Fruit fly (Drosophila melanogaster) whole organism, embryonic: ENCODE data around the gene mei-218.

Experiments
- CG10565 ChIP-seq: fragments of 200-800 bp; sonication (Bioruptor generic); optimal IDR thresholded peaks from 3 replicates; lab custom pipeline; 2016; ENCODE audit warnings: missing biosample characterization, mild to moderate bottlenecking, missing genetic modification characterization
- CG12071 ChIP-seq: fragments of 200-800 bp; sonication (Bioruptor generic); optimal IDR thresholded peaks from 3 replicates; lab custom pipeline; 2018; ENCODE audit warnings: missing biosample characterization, mild to moderate bottlenecking, missing genetic modification characterization
- CG12769 ChIP-seq: fragments of 200-800 bp; sonication (Bioruptor generic); optimal IDR thresholded peaks from 2 replicates; lab custom pipeline; 2019; ENCODE audit warnings: missing biosample characterization, mild to moderate bottlenecking, missing genetic modification characterization, moderate library complexity
- CG14710 ChIP-seq: fragments of 200-800 bp; sonication (Bioruptor generic); optimal IDR thresholded peaks from 3 replicates; lab custom pipeline; 2019; ENCODE audit warnings: missing biosample characterization, mild to moderate bottlenecking, missing genetic modification characterization, moderate library complexity
- CG15073 ChIP-seq: fragments of 200-800 bp; sonication (Bioruptor generic); optimal IDR thresholded peaks from 2 replicates; lab custom pipeline; 2016; ENCODE audit warnings: missing biosample characterization, missing genetic modification characterization
- CG15601 ChIP-seq: fragments of 200-800 bp; sonication (Bioruptor generic); optimal IDR thresholded peaks from 3 replicates; lab custom pipeline; 2019; ENCODE audit warnings: missing biosample characterization, mild to moderate bottlenecking, missing genetic modification characterization, moderate library complexity
- CG16813 ChIP-seq: fragments of 200-800 bp; sonication (Bioruptor generic); IDR thresholded peaks from 3 replicates; pipeline ENCODE4 v1.3.6; 2022; ENCODE audit warnings: missing biosample characterization, missing genetic modification characterization; ENCODE audit not compliant: partially characterized antibody
- CG17829 ChIP-seq: fragments of 200-800 bp; optimal IDR thresholded peaks from 2 replicates; lab custom pipeline; 2019; ENCODE audit warnings: missing biosample characterization, mild to moderate bottlenecking, missing genetic modification characterization, moderate library complexity
- CG18599 ChIP-seq: fragments of 200-800 bp; sonication (Bioruptor generic); optimal IDR thresholded peaks from 3 replicates; lab custom pipeline; 2017; ENCODE audit warnings: missing biosample characterization, missing genetic modification characterization, mild to moderate bottlenecking, moderate library complexity, missing genetic modification reagents
- CG3726 ChIP-seq: fragments of 200-800 bp; sonication (Bioruptor generic); IDR thresholded peaks from 3 replicates; pipeline ENCODE4, ENCODE4 v1.3.6; 2022; ENCODE audit warnings: missing biosample characterization, missing genetic modification characterization
- CG3838 ChIP-seq: fragments of 200-800 bp; sonication (Bioruptor generic); optimal IDR thresholded peaks from 3 replicates; lab custom pipeline; 2016; ENCODE audit warnings: missing biosample characterization, missing genetic modification characterization
- CG42726 ChIP-seq: fragments of 200-800 bp; sonication (Bioruptor generic); IDR thresholded peaks from 2 replicates; pipeline ENCODE4 v1.3.6; 2022; ENCODE audit warnings: missing biosample characterization, missing genetic modification characterization; ENCODE audit not compliant: partially characterized antibody
- CG4360 ChIP-seq: fragments of 200-800 bp; sonication (Bioruptor generic); IDR thresholded peaks from 2 replicates; pipeline ENCODE4 v1.3.6; 2022; ENCODE audit warnings: missing biosample characterization, missing genetic modification characterization
- CG4424 ChIP-seq: fragments of 200-800 bp; sonication (Bioruptor generic); optimal IDR thresholded peaks from 3 replicates; lab custom pipeline; 2016; ENCODE audit warnings: missing biosample characterization, missing genetic modification characterization
- CG4854 ChIP-seq: fragments of 200-800 bp; sonication (Bioruptor generic); optimal IDR thresholded peaks from 2 replicates; lab custom pipeline; 2016; ENCODE audit warnings: missing biosample characterization, missing genetic modification characterization, inconsistent platforms
- CG5245 ChIP-seq: fragments of 200-800 bp; sonication (Bioruptor generic); optimal IDR thresholded peaks from 3 replicates; lab custom pipeline; 2016; ENCODE audit warnings: missing biosample characterization, missing genetic modification characterization
- CG6254 ChIP-seq: fragments of 200-800 bp; sonication (Bioruptor generic); optimal IDR thresholded peaks from 3 replicates; lab custom pipeline; 2017; ENCODE audit warnings: mild to moderate bottlenecking, missing biosample characterization, missing genetic modification reagents, missing genetic modification characterization
- CG9215 ChIP-seq: fragments of 200-800 bp; sonication (Bioruptor generic); IDR thresholded peaks from 2 replicates; pipeline ENCODE4 v1.3.6; 2022; ENCODE audit warnings: missing biosample characterization, missing genetic modification characterization
- Dip2 ChIP-seq: fragments of 200-800 bp; sonication (Bioruptor generic); IDR thresholded peaks from 2 replicates; pipeline ENCODE4 v1.3.6; 2022; ENCODE audit warnings: missing biosample characterization, missing genetic modification characterization
- Ets97D ChIP-seq: fragments of 200-800 bp; sonication (Bioruptor generic); optimal IDR thresholded peaks from 3 replicates; lab custom pipeline; 2016; ENCODE audit warnings: missing biosample characterization, missing genetic modification characterization
- GATAe ChIP-seq: fragments of 200-800 bp; sonication (Bioruptor generic); conservative IDR thresholded peaks from 2 replicates; pipeline ENCODE4 v1.3.6; 2022; ENCODE audit warnings: missing biosample characterization, missing genetic modification characterization
- HLH3B ChIP-seq: fragments of 200-800 bp; sonication (Bioruptor generic); IDR thresholded peaks from 2 replicates; pipeline ENCODE4 v1.3.6; 2022; ENCODE audit warnings: missing biosample characterization, missing genetic modification characterization
- Hmr ChIP-seq: fragments of 200-800 bp; sonication (Bioruptor generic); optimal IDR thresholded peaks from 3 replicates; lab custom pipeline; 2017; ENCODE audit warnings: mild to moderate bottlenecking, missing biosample characterization, missing genetic modification reagents, missing genetic modification characterization
- Meics ChIP-seq: fragments of 200-800 bp; sonication (Bioruptor generic); optimal IDR thresholded peaks from 2 replicates; lab custom pipeline; 2017; ENCODE audit warnings: missing biosample characterization, mild to moderate bottlenecking, missing genetic modification characterization
- Nf-YA ChIP-seq: fragments of 200-800 bp; sonication (Bioruptor generic); IDR thresholded peaks from 2 replicates; pipeline ENCODE4 v1.3.6; 2022; ENCODE audit warnings: missing biosample characterization, missing genetic modification characterization
- Oaz ChIP-seq: fragments of 200-800 bp; sonication (Bioruptor generic); IDR thresholded peaks from 2 replicates; pipeline ENCODE4 v1.3.6; 2022; ENCODE audit warnings: missing biosample characterization, missing genetic modification characterization
- PHDP ChIP-seq: fragments of 200-800 bp; sonication (Bioruptor generic); optimal IDR thresholded peaks from 3 replicates; lab custom pipeline; 2018; ENCODE audit warnings: missing biosample characterization, mild to moderate bottlenecking, missing genetic modification characterization, moderate library complexity
- Six4 ChIP-seq: fragments of 200-800 bp; sonication (Bioruptor generic); optimal IDR thresholded peaks from 2 replicates; lab custom pipeline; 2016; ENCODE audit warnings: missing biosample characterization, missing genetic modification characterization
- Ssrp ChIP-seq: fragments of 200-800 bp; sonication (Bioruptor generic); optimal IDR thresholded peaks from 2 replicates; lab custom pipeline; 2018; ENCODE audit warnings: missing biosample characterization, mild to moderate bottlenecking, missing genetic modification characterization, moderate library complexity
- Trl ChIP-seq, 3 experiments: fragments of >200 bp in 2 of 3; fragments of 200-800 bp in 1 of 3; sonication (Bioruptor generic) in 1 of 3; optimal IDR thresholded peaks; 2 replicates in 1 of 3; 3 replicates in 2 of 3; lab custom pipeline; 2016 to 2017; ENCODE audit warnings: missing biosample characterization in 1 of 3, missing genetic modification characterization in 1 of 3
- bcd ChIP-seq: fragments of 200-800 bp; sonication (Bioruptor generic); optimal IDR thresholded peaks from 2 replicates; lab custom pipeline; 2017; ENCODE audit warnings: missing biosample characterization, mild to moderate bottlenecking, missing genetic modification characterization
- cwo ChIP-seq: fragments of 200-800 bp; sonication (Bioruptor generic); optimal IDR thresholded peaks from 3 replicates; lab custom pipeline; 2017; ENCODE audit warnings: missing biosample characterization, missing genetic modification characterization, mild to moderate bottlenecking, moderate library complexity, missing genetic modification reagents
- fd64A ChIP-seq: fragments of 200-800 bp; sonication (Bioruptor generic); optimal IDR thresholded peaks from 3 replicates; lab custom pipeline; 2018; ENCODE audit warnings: missing biosample characterization, mild to moderate bottlenecking, missing genetic modification characterization
- ftz-f1 ChIP-seq: fragments of 200-800 bp; sonication (Bioruptor generic); optimal IDR thresholded peaks from 2 replicates; lab custom pipeline; 2016; ENCODE audit warnings: missing biosample characterization, missing genetic modification characterization
- kni ChIP-seq: fragments of 200-800 bp; sonication (Bioruptor generic); optimal IDR thresholded peaks from 3 replicates; lab custom pipeline; 2017; ENCODE audit warnings: mild to moderate bottlenecking, missing biosample characterization, missing genetic modification reagents, missing genetic modification characterization
- lab ChIP-seq: fragments of 200-800 bp; sonication (Bioruptor generic); optimal IDR thresholded peaks from 3 replicates; lab custom pipeline; 2017; ENCODE audit warnings: missing biosample characterization, missing genetic modification characterization, mild to moderate bottlenecking, moderate library complexity, missing genetic modification reagents
- otp ChIP-seq: fragments of 200-800 bp; sonication (Bioruptor generic); IDR thresholded peaks from 3 replicates; pipeline ENCODE4, ENCODE4 v1.3.6; 2022; ENCODE audit warnings: missing biosample characterization, missing genetic modification characterization
- pb ChIP-seq: fragments of 200-800 bp; sonication (Bioruptor generic); optimal IDR thresholded peaks from 3 replicates; lab custom pipeline; 2016; ENCODE audit warnings: missing biosample characterization, missing genetic modification characterization
- pnt ChIP-seq: fragments of 200-800 bp; sonication (Bioruptor generic); optimal IDR thresholded peaks from 3 replicates; lab custom pipeline; 2016; ENCODE audit warnings: missing biosample characterization, missing genetic modification characterization
- pum ChIP-seq: fragments of 200-800 bp; sonication (Bioruptor generic); optimal IDR thresholded peaks from 2 replicates; lab custom pipeline; 2016; ENCODE audit warnings: missing biosample characterization, missing genetic modification characterization
- repo ChIP-seq: fragments of 200-800 bp; sonication (Bioruptor generic); optimal IDR thresholded peaks from 2 replicates; lab custom pipeline; 2016; ENCODE audit warnings: missing biosample characterization, missing genetic modification characterization
- sisA ChIP-seq: fragments of 200-800 bp; sonication (Bioruptor generic); IDR thresholded peaks from 2 replicates; pipeline ENCODE4 v1.3.6; 2022; ENCODE audit warnings: missing biosample characterization, missing genetic modification characterization
- slou ChIP-seq: fragments of 200-800 bp; sonication (Bioruptor generic); optimal IDR thresholded peaks from 3 replicates; lab custom pipeline; 2016; ENCODE audit warnings: missing biosample characterization, missing genetic modification characterization
- tll ChIP-seq, 2 experiments: fragments of 200-800 bp in 1 of 2; fragments of >200 bp in 1 of 2; sonication (Bioruptor generic) in 1 of 2; optimal IDR thresholded peaks; 2 replicates each; lab custom pipeline; 2017 to 2019; ENCODE audit warnings: missing biosample characterization in 2 of 2, missing genetic modification characterization in 2 of 2, mild to moderate bottlenecking in 1 of 2, moderate library complexity in 1 of 2
- tna ChIP-seq: fragments of 200-800 bp; sonication (Bioruptor generic); IDR thresholded peaks from 2 replicates; pipeline ENCODE4 v1.3.6; 2022; ENCODE audit warnings: missing biosample characterization, missing genetic modification characterization; ENCODE audit not compliant: partially characterized antibody
- wek ChIP-seq: fragments of 200-800 bp; sonication (Bioruptor generic); optimal IDR thresholded peaks from 3 replicates; lab custom pipeline; 2018; ENCODE audit warnings: missing biosample characterization, mild to moderate bottlenecking, missing genetic modification characterization, moderate library complexity
- wor ChIP-seq: fragments of 200-800 bp; sonication (Bioruptor generic); IDR thresholded peaks from 2 replicates; pipeline ENCODE4 v1.3.6; 2022; ENCODE audit warnings: missing biosample characterization, missing genetic modification characterization
- zen2 ChIP-seq: fragments of 200-800 bp; sonication (Bioruptor generic); IDR thresholded peaks from 3 replicates; pipeline ENCODE4 v1.3.6; 2022; ENCODE audit warnings: missing biosample characterization, missing genetic modification characterization; ENCODE audit not compliant: partially characterized antibody

mei-218 gene

DNA sequence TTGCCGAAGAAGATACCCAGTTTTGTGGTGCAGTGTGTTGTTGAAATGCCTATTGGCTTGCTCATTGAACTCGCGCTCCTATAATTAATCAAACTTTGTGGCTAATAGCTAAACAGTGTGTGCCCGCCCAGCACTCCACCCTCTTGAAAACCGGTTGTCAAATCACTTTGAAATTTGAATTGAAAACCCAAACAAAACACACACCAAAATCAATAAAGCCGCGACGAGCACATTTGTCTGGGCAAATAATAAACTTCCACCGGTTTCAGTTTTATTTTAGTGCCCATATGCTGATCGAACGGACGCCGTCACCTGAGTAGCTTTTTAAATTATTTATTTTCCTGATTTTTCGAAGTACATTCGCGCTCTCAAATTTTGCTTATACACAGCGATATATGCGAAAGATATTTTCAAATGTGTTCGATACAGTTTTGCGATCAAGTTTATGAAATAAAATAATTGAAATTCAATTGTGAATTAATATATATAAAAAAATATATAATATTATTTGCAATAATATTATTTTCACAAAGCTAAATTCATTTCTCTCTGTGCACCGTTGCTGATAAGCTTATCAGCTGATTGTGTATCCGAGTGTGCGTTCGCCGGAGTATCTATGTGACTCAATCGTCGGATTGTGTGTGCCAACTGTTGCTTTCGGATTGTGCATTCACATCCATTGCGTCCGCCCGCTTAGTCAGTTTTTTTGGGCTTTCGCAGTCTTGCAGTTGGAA is 12.9 kb downstream of the mei-218 start (continued):
- TF ChIP-seq CG4360 (GFP tag; lab: Robert Waterston, UW), result peak; percentile 25; the same call in 1 of the 2 replicates
- no peak for TF ChIP-seq CG10565
- peak; percentile 89 for TF ChIP-seq CG18599 (GFP tag; lab: Kevin White, UChicago)
- no peak for TF ChIP-seq tll (GFP tag; optimal IDR thresholded peaks at IDR 0.05; lab: Kevin White, UChicago)
- peak; percentile 70 for TF ChIP-seq Ssrp (tag; lab: Kevin White, UChicago)
- no peak for TF ChIP-seq CG12071 (GFP tag; lab: Kevin White, UChicago)
- TF ChIP-seq fd64A, result peak; percentile 4
- TF ChIP-seq GATAe, result peak; percentile 90
- no peak for TF ChIP-seq pnt (GFP tag; lab: Kevin White, UChicago)
- TF ChIP-seq wor, result peak; percentile 70
- peak; percentile 82 for TF ChIP-seq HLH3B
- no peak for TF ChIP-seq CG16813
- peak; percentile 87 for TF ChIP-seq PHDP
- TF ChIP-seq Oaz (GFP tag; lab: Robert Waterston, UW), result peak; percentile 46; the same call in 1 of the 2 replicates
- no peak for TF ChIP-seq zen2 (GFP tag; lab: Robert Waterston, UW)
- TF ChIP-seq CG42726 (GFP tag; lab: Robert Waterston, UW), result no peak
- TF ChIP-seq kni (GFP tag; lab: Kevin White, UChicago), result no peak
- TF ChIP-seq Hmr (GFP tag; lab: Kevin White, UChicago), result peak; percentile 87
- TF ChIP-seq CG15073 (GFP tag; lab: Kevin White, UChicago), result no peak
- TF ChIP-seq repo, result no peak
- TF ChIP-seq CG15601 (tag; lab: Kevin White, UChicago), result peak; percentile 73
- TF ChIP-seq CG9215, result peak; percentile 68
- peak; percentile 62; the same call in 2 of the 3 replicates for TF ChIP-seq otp
- no peak for TF ChIP-seq Ets97D (GFP tag; lab: Kevin White, UChicago)
- TF ChIP-seq CG3726 (GFP tag; lab: Robert Waterston, UW), result 0 out of 3 replicates have a peak, but pooled peaks have one; percentile 56
- TF ChIP-seq CG6254 (GFP tag; lab: Kevin White, UChicago), result peak; percentile 71
- TF ChIP-seq ftz-f1 (GFP tag; lab: Kevin White, UChicago), result no peak
- TF ChIP-seq CG4424 (GFP tag; lab: Kevin White, UChicago), result peak; percentile 68
- peak; percentile 41; the same call in 1 of the 2 replicates for TF ChIP-seq Nf-YA (GFP tag; lab: Robert Waterston, UW)
- TF ChIP-seq wek (GFP tag; lab: Kevin White, UChicago), result no peak
- TF ChIP-seq CG12769 (tag; lab: Kevin White, UChicago), result no peak
- peak; percentile 76 for TF ChIP-seq Six4
- TF ChIP-seq Trl (optimal IDR thresholded peaks at IDR 0.05; lab: Kevin White, UChicago), result no peak
- peak; percentile 21 for TF ChIP-seq Trl (GFP tag; optimal IDR thresholded peaks at IDR 0.05; lab: Kevin White, UChicago)
- peak; percentile 32 for TF ChIP-seq CG5245 (GFP tag; lab: Kevin White, UChicago)
- peak; percentile 70 for TF ChIP-seq slou (GFP tag; lab: Kevin White, UChicago)
- peak; percentile 11 for TF ChIP-seq CG4854 (GFP tag; lab: Kevin White, UChicago)
- peak; percentile 91 for TF ChIP-seq lab (GFP tag; lab: Kevin White, UChicago)
- TF ChIP-seq pum (GFP tag; lab: Kevin White, UChicago), result no peak
- no peak for TF ChIP-seq Dip2 (GFP tag; lab: Robert Waterston, UW)
- peak; percentile 70 for TF ChIP-seq CG14710 (tag; lab: Kevin White, UChicago)
- TF ChIP-seq Meics (GFP tag; lab: Kevin White, UChicago), result peak; percentile 88
- TF ChIP-seq pb, result no peak
- TF ChIP-seq tna, result no peak
- TF ChIP-seq sisA, result peak; percentile 75
- TF ChIP-seq CG3838 (GFP tag; lab: Kevin White, UChicago), result no peak
- peak; percentile 84 for TF ChIP-seq cwo (GFP tag; lab: Kevin White, UChicago)
- peak; percentile 76 for TF ChIP-seq bcd (GFP tag; lab: Kevin White, UChicago)
- peak; percentile 86 for TF ChIP-seq CG17829 (tag; lab: Kevin White, UChicago)
